Worm (Caenorhabditis elegans) whole organism, L2 larva: ENCODE measurements around the gene dur-1.

Experiments used
- F13H6.1 ChIP-seq: sonication (generic microtip); optimal IDR thresholded peaks from 2 replicates; lab custom pipeline; 2016; ENCODE audit warnings: missing genetic modification characterization, missing compliant biosample characterization
- R02D3.7 ChIP-seq: fragments of 150-350 bp; optimal IDR thresholded peaks from 2 replicates; lab custom pipeline; 2014; ENCODE audit warnings: missing biosample characterization, missing genetic modification characterization
- Y55F3AM.14 ChIP-seq: fragments of 200-800 bp; sonication (Bioruptor generic); optimal IDR thresholded peaks from 2 replicates; lab custom pipeline; 2018; ENCODE audit warnings: mild to moderate bottlenecking, missing genetic modification characterization, missing compliant biosample characterization
- ZK546.5 ChIP-seq: sonication (generic microtip); optimal IDR thresholded peaks from 2 replicates; lab custom pipeline; 2017; ENCODE audit warnings: missing biosample characterization, missing genetic modification characterization
- alr-1 ChIP-seq: fragments of 150-350 bp; optimal IDR thresholded peaks from 2 replicates; lab custom pipeline; 2014; ENCODE audit warnings: missing biosample characterization, missing genetic modification characterization
- ama-1 ChIP-seq: fragments of 150-350 bp; optimal IDR thresholded peaks from 2 replicates; lab custom pipeline; 2018; ENCODE audit warnings: inconsistent platforms
- blmp-1 ChIP-seq: sonication (generic microtip); optimal IDR thresholded peaks from 2 replicates; lab custom pipeline; 2017; ENCODE audit warnings: missing genetic modification characterization, mild to moderate bottlenecking, missing compliant biosample characterization, antibody characterized with exemption, moderate library complexity; ENCODE audit not compliant: insufficient read depth
- ceh-16 ChIP-seq: fragments of 150-350 bp; optimal IDR thresholded peaks from 2 replicates; lab custom pipeline; 2014; ENCODE audit warnings: missing biosample characterization, missing genetic modification characterization
- crh-2 ChIP-seq: sonication (generic microtip); optimal IDR thresholded peaks from 2 replicates; lab custom pipeline; 2017; ENCODE audit warnings: missing biosample characterization, missing genetic modification characterization
- egl-27 ChIP-seq: sonication (generic microtip); optimal IDR thresholded peaks from 3 replicates; lab custom pipeline; 2017; ENCODE audit warnings: missing biosample characterization, missing genetic modification reagents, missing genetic modification characterization
- elt-3 ChIP-seq: sonication (generic microtip); optimal IDR thresholded peaks from 2 replicates; lab custom pipeline; 2017; ENCODE audit warnings: missing biosample characterization, missing genetic modification characterization
- fos-1 ChIP-seq: fragments of 150-350 bp; optimal IDR thresholded peaks from 2 replicates; lab custom pipeline; 2014; ENCODE audit warnings: missing biosample characterization, missing genetic modification characterization
- lin-11 ChIP-seq: fragments of 150-350 bp; sonication (generic microtip); optimal IDR thresholded peaks from 2 replicates; lab custom pipeline; 2014; ENCODE audit warnings: missing biosample characterization, missing genetic modification characterization, inconsistent platforms, mixed read lengths
- lin-13 ChIP-seq: fragments of 150-350 bp; optimal IDR thresholded peaks from 2 replicates; lab custom pipeline; 2014; ENCODE audit warnings: missing biosample characterization, missing genetic modification reagents, missing genetic modification characterization
- lin-39 ChIP-seq: fragments of 150-350 bp; optimal IDR thresholded peaks from 2 replicates; lab custom pipeline; 2014; ENCODE audit warnings: missing biosample characterization, missing genetic modification reagents, missing genetic modification characterization
- lsy-2 ChIP-seq, 2 experiments: fragments of 150-350 bp in 1 of 2; sonication (generic microtip) in 1 of 2; optimal IDR thresholded peaks; 2 replicates each; lab custom pipeline; 2014 to 2017; ENCODE audit warnings: missing biosample characterization in 2 of 2, missing genetic modification characterization in 2 of 2
- mab-5 ChIP-seq: fragments of 150-350 bp; optimal IDR thresholded peaks from 2 replicates; lab custom pipeline; 2014; ENCODE audit warnings: missing biosample characterization, missing genetic modification characterization
- mbf-1 ChIP-seq: sonication (generic microtip); optimal IDR thresholded peaks from 2 replicates; lab custom pipeline; 2017; ENCODE audit warnings: missing biosample characterization, missing genetic modification characterization
- mdl-1 ChIP-seq, 2 experiments: fragments of 150-350 bp in 1 of 2; sonication (generic microtip) in 1 of 2; optimal IDR thresholded peaks; 2 replicates each; lab custom pipeline; 2017; ENCODE audit warnings: missing biosample characterization in 2 of 2, missing genetic modification characterization in 2 of 2
- nhr-11 ChIP-seq: fragments of 150-350 bp; optimal IDR thresholded peaks from 2 replicates; lab custom pipeline; 2014; ENCODE audit warnings: missing biosample characterization, missing genetic modification characterization
- nhr-12 ChIP-seq: fragments of 150-350 bp; optimal IDR thresholded peaks from 2 replicates; lab custom pipeline; 2014; ENCODE audit warnings: missing biosample characterization, missing genetic modification characterization
- nhr-129 ChIP-seq: fragments of 150-350 bp; optimal IDR thresholded peaks from 2 replicates; lab custom pipeline; 2014; ENCODE audit warnings: missing biosample characterization, missing genetic modification characterization
- nhr-237 ChIP-seq: fragments of 150-350 bp; optimal IDR thresholded peaks from 2 replicates; lab custom pipeline; 2014; ENCODE audit warnings: missing biosample characterization, missing genetic modification characterization
- peb-1 ChIP-seq: fragments of 150-350 bp; optimal IDR thresholded peaks from 2 replicates; lab custom pipeline; 2014; ENCODE audit warnings: missing biosample characterization, missing genetic modification characterization
- sma-3 ChIP-seq: sonication (generic microtip); optimal IDR thresholded peaks from 2 replicates; lab custom pipeline; 2016; ENCODE audit warnings: missing genetic modification reagents, missing genetic modification characterization, missing compliant biosample characterization
- sma-9 ChIP-seq, 2 experiments: fragments of 150-350 bp in 1 of 2; sonication (generic microtip) in 1 of 2; optimal IDR thresholded peaks; 2 replicates each; lab custom pipeline; 2014 to 2016; ENCODE audit warnings: missing genetic modification characterization in 2 of 2, mild to moderate bottlenecking in 1 of 2, missing biosample characterization in 1 of 2, missing compliant biosample characterization in 1 of 2, missing genetic modification reagents in 1 of 2, moderate library complexity in 1 of 2
- unc-39 ChIP-seq: fragments of 150-350 bp; optimal IDR thresholded peaks from 2 replicates; lab custom pipeline; 2014; ENCODE audit warnings: missing biosample characterization, missing genetic modification characterization
- unc-55 ChIP-seq: fragments of 150-350 bp; sonication (generic microtip); optimal IDR thresholded peaks from 3 replicates; lab custom pipeline; 2014; ENCODE audit warnings: missing biosample characterization, missing genetic modification reagents, missing genetic modification characterization
- unc-62 ChIP-seq: fragments of 150-350 bp; optimal IDR thresholded peaks from 2 replicates; lab custom pipeline; 2014; ENCODE audit warnings: missing biosample characterization, missing genetic modification reagents, missing genetic modification characterization
- zag-1 ChIP-seq: fragments of 150-350 bp; optimal IDR thresholded peaks from 2 replicates; lab custom pipeline; 2014; ENCODE audit warnings: missing biosample characterization, missing genetic modification characterization
- ztf-11 ChIP-seq: sonication (generic microtip); optimal IDR thresholded peaks from 2 replicates; lab custom pipeline; 2017; ENCODE audit warnings: missing biosample characterization, missing genetic modification characterization

Gene dur-1

DNA sequence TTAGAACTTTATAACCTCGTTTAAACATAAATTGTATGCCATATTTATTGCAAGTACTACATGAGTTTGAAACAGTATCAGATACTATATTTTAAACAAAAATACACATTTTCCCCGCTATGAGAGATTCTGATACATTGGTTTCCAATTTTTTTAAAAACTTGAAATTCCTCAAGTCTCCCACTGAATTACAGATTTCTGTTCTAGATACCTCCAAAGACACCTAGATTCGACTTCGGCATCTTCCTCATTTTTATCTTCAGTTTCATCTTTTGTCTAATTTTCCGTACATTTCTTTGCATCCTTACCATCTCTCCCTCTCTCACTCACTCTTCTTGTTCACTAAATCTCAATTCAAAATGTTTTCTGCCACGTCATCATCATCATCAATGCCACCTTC is 35.9 kb upstream of the dur-1 start, which contains the start of gene T13H10.2:
TSS of gene T13H10.2 (plus strand) at position 301 of the 400 bp plus-strand sequence.
- TF ChIP-seq nhr-12 (tag; lab: Kevin White, UChicago) = no peak
- peak; percentile 56 for TF ChIP-seq crh-2 (tag; lab: Kevin White, UChicago)

DNA sequence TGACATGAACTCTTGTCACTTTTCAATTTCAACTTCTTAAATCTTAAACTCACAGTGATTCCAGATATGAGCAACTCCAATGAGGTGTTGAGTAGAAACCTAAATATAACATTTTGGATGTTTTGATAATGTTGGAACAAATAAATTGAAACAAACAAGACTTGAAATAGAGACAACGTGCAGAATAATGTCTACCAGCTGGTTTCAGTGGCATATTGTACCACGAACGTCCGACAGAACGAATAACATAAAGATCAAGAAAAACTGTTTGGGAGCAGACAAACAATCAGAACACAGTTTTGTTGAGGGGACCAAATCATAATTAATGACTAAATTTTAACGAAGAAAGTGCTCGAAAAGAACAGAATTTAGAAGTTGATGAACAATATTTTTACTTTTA is 25.3 kb upstream of the dur-1 start, which contains the start of gene gon-1:
TSS of gene gon-1 (minus strand) at position 101 of the 400 bp plus-strand sequence.
- TF ChIP-seq blmp-1 (no peak), ztf-11 (tag; lab: Kevin White, UChicago) (no peak), zag-1 (tag; lab: Kevin White, UChicago) (no peak), sma-9 (GFP tag; optimal IDR thresholded peaks at IDR 0.05; lab: Kevin White, UChicago) (no peak), sma-9 (tag; optimal IDR thresholded peaks at IDR 0.05; lab: Kevin White, UChicago) (no peak), mdl-1 (tag; optimal IDR thresholded peaks at IDR 0.05; lab: Kevin White, UChicago) (no peak), nhr-129 (tag; lab: Kevin White, UChicago) (no peak), nhr-237 (no peak), egl-27 (no peak), lin-11 (tag; lab: Kevin White, UChicago) (no peak), ZK546.5 (no peak), peb-1 (tag; lab: Kevin White, UChicago) (no peak), mab-5 (no peak), unc-39 (tag; lab: Kevin White, UChicago) (no peak)

DNA sequence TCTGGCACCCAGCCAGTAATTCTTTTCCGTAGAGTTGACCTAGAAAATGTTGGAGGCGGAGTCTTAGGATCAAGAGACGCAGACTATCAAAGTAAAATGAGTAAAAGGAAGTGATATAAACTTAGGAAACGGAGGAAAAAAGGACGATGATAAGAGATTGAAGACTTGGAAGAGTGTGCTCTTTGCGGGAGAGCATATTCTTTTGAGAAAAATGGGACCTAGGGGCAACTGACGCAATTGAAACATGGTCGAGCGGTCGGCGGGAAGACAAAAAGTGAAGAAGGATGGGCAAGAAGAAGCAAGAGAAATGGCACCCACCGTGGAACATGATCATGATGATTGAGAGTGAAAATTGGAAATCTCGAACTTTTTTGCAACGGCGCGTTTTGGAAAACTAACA is 20.0 kb upstream of the dur-1 start:
- TF ChIP-seq sma-9 (GFP tag; optimal IDR thresholded peaks at IDR 0.05; lab: Kevin White, UChicago) (peak; percentile 45), sma-9 (tag; optimal IDR thresholded peaks at IDR 0.05; lab: Kevin White, UChicago) (no peak), F13H6.1 (tag; lab: Kevin White, UChicago) (peak; percentile 28), lin-39 (tag; lab: Kevin White, UChicago) (no peak), nhr-237 (no peak), nhr-11 (no peak), unc-62 (no peak), nhr-129 (tag; lab: Kevin White, UChicago) (peak; percentile 55)
- TF ChIP-seq, all 48 proteins: peak for 3

DNA sequence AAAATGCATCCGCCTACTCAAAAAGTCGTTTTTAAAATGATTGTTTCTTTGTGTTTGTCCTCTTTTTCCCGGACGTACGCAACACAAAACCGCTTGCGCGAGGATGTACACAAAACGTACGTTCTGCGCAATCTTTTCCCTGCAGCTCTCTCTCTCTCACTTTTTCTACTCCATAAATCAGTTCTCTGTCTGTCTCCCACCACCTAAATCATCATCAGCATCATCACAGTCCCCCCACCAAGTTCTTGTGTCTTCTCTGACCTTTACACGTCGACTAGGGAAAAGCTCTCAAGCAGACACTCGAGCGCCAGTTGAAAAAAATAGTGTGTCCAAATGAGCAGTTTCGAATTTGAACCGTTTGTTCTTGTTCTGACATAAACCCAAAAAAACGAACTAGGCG is 16.2 kb upstream of the dur-1 start:
- peak; percentile 15 for TF ChIP-seq nhr-129 (tag; lab: Kevin White, UChicago)
- no peak for TF ChIP-seq nhr-11
- TF ChIP-seq, all 48 proteins: peak for 1

DNA sequence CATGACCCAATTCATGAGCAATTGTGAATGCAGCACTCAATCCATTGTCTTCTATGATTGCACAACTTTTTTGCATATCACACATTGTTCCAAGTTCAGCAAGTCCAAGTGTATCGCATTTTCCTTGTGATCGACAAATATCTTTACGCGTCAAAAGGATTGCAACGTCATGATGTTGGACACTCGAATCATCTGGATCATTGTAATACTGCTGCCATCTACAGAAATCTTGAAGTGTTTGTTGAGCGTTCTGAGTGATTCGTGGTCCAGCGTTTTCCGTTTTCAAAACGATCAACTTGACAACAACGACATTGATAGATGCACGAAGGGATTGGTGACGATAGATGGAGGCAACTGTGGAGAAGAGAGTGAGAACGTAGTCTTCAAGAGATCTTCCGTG is 15.2 kb upstream of the dur-1 start:
- TF ChIP-seq ZK546.5 (no peak), sma-3 (GFP tag; lab: Kevin White, UChicago) (no peak), crh-2 (tag; lab: Kevin White, UChicago) (no peak), lin-13 (GFP tag; lab: Kevin White, UChicago) (no peak), ztf-11 (tag; lab: Kevin White, UChicago) (no peak), zag-1 (tag; lab: Kevin White, UChicago) (no peak), unc-55 (GFP tag; lab: Kevin White, UChicago) (no peak), fos-1 (no peak), mab-5 (no peak), egl-27 (no peak), alr-1 (no peak), lsy-2 (tag; optimal IDR thresholded peaks at IDR 0.05; lab: Kevin White, UChicago) (no peak), elt-3 (tag; lab: Kevin White, UChicago) (no peak)

DNA sequence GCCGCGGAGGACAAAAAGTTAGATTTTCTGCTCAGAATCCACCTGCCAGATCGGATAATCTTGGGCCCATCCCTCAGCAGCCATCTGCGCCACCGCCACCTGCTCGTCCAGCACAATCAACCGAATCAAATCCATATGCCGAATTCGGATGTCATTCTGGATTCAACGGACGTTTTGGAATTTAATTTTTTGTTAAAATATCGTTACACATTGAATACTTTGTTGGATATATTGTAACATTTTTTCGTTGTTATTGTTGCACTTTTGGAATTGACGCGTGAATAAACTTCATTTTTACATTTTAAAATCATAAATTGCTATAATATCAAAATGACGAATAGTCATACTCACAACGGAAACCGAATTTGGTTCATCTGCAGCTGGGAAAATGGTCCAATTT is 5.5 kb upstream of the dur-1 start, which contains the start of gene spe-29:
TSS of gene spe-29 (plus strand) at position 301 of the 400 bp plus-strand sequence.
- TF ChIP-seq lsy-2 (tag; optimal IDR thresholded peaks at IDR 0.05; lab: Kevin White, UChicago) = no peak
- no peak for TF ChIP-seq ztf-11 (tag; lab: Kevin White, UChicago)
- TF ChIP-seq nhr-237 = no peak
- TF ChIP-seq sma-3 (GFP tag; lab: Kevin White, UChicago) = no peak
- no peak for TF ChIP-seq ama-1 (lab: Kevin White, UChicago)
- no peak for TF ChIP-seq mab-5
- no peak for TF ChIP-seq blmp-1
- TF ChIP-seq alr-1 = no peak
- TF ChIP-seq ZK546.5 = no peak
- no peak for TF ChIP-seq elt-3 (tag; lab: Kevin White, UChicago)
- TF ChIP-seq nhr-11 = no peak
- TF ChIP-seq Y55F3AM.14 (GFP tag; lab: Kevin White, UChicago) = no peak
- no peak for TF ChIP-seq fos-1
- no peak for TF ChIP-seq zag-1 (tag; lab: Kevin White, UChicago)
- no peak for TF ChIP-seq ceh-16 (tag; lab: Kevin White, UChicago)
- no peak for TF ChIP-seq mbf-1
- TF ChIP-seq R02D3.7 (tag; lab: Kevin White, UChicago) = no peak
- TF ChIP-seq sma-9 (GFP tag; optimal IDR thresholded peaks at IDR 0.05; lab: Kevin White, UChicago) = no peak
- TF ChIP-seq sma-9 (tag; optimal IDR thresholded peaks at IDR 0.05; lab: Kevin White, UChicago) = no peak
- no peak for TF ChIP-seq nhr-129 (tag; lab: Kevin White, UChicago)
- TF ChIP-seq nhr-12 (tag; lab: Kevin White, UChicago) = no peak
